ENCODE assay signal across 5 worm cellular contexts in genomic region chrII:10025059-10025458, ce11.
TF ChIP-seq lines count a peak whose summit lies in the region.

No protein-coding gene starts in this region.

TF ChIP-seq in whole organism, L1 larva, 84 proteins besides CTCF, POLR2A, EP300 and RAD21 (continues in another document):
- no peak for TF ChIP-seq sox-4 (tag; optimal IDR thresholded peaks at IDR 0.05; lab: Kevin White, UChicago)
- no peak for TF ChIP-seq C34B4.2 (tag; optimal IDR thresholded peaks at IDR 0.05; lab: Kevin White, UChicago)
- TF ChIP-seq fkh-4 (tag; optimal IDR thresholded peaks at IDR 0.05; lab: Kevin White, UChicago; ENCODE audit: borderline replicate concordance): no peak
- TF ChIP-seq ces-1 (GFP tag; optimal IDR thresholded peaks at IDR 0.05; lab: Kevin White, UChicago): no peak
- no peak for TF ChIP-seq pax-3 (tag; optimal IDR thresholded peaks at IDR 0.05; lab: Kevin White, UChicago)
- TF ChIP-seq egl-27 (tag; optimal IDR thresholded peaks at IDR 0.05; lab: Kevin White, UChicago): no peak
- no peak for TF ChIP-seq dpl-1 (GFP tag; optimal IDR thresholded peaks at IDR 0.05; lab: Kevin White, UChicago)
- no peak for TF ChIP-seq elt-3 (tag; optimal IDR thresholded peaks at IDR 0.05; lab: Kevin White, UChicago)
- TF ChIP-seq lsy-2 (tag; optimal IDR thresholded peaks at IDR 0.05; lab: Kevin White, UChicago): peak in 1 of 2 experiments; percentile 6
- no peak for TF ChIP-seq sup-37 (GFP tag; optimal IDR thresholded peaks at IDR 0.05; lab: Kevin White, UChicago)
- no peak for TF ChIP-seq swsn-7 (tag; optimal IDR thresholded peaks at IDR 0.05; lab: Kevin White, UChicago)
- no peak for TF ChIP-seq lin-15B (tag; optimal IDR thresholded peaks at IDR 0.05; lab: Kevin White, UChicago)
- no peak for TF ChIP-seq nhr-85 (tag; lab: Kevin White, UChicago)
- TF ChIP-seq fkh-10 (GFP tag; optimal IDR thresholded peaks at IDR 0.05; lab: Kevin White, UChicago): no peak
- no peak for TF ChIP-seq zip-4 (GFP tag; optimal IDR thresholded peaks at IDR 0.05; lab: Kevin White, UChicago)
- no peak for TF ChIP-seq hlh-4 (tag; optimal IDR thresholded peaks at IDR 0.05; lab: Kevin White, UChicago)
- no peak for TF ChIP-seq irx-1 (tag; optimal IDR thresholded peaks at IDR 0.05; lab: Kevin White, UChicago)
- no peak for TF ChIP-seq nhr-90 (tag; optimal IDR thresholded peaks at IDR 0.05; lab: Kevin White, UChicago; ENCODE audit: poor library complexity)
- peak; percentile 27 for TF ChIP-seq rnt-1 (tag; optimal IDR thresholded peaks at IDR 0.05; lab: Kevin White, UChicago)

TF ChIP-seq in whole organism, L2 larva, 48 proteins besides CTCF, POLR2A, EP300 and RAD21:
- TF ChIP-seq ama-1 (optimal IDR thresholded peaks at IDR 0.05; lab: Kevin White, UChicago) (no peak), snpc-4 (tag; optimal IDR thresholded peaks at IDR 0.05; lab: Kevin White, UChicago) (no peak), lsy-2 (tag; optimal IDR thresholded peaks at IDR 0.05; lab: Kevin White, UChicago) (no peak), ztf-11 (tag; optimal IDR thresholded peaks at IDR 0.05; lab: Kevin White, UChicago) (no peak), nhr-129 (tag; optimal IDR thresholded peaks at IDR 0.05; lab: Kevin White, UChicago) (peak; percentile 58), unc-62 (GFP tag; optimal IDR thresholded peaks at IDR 0.05; lab: Kevin White, UChicago) (no peak)

TF ChIP-seq in whole organism, L4 larva, 104 proteins besides CTCF, POLR2A, EP300 and RAD21:
- TF ChIP-seq nhr-11 (tag; optimal IDR thresholded peaks at IDR 0.05; lab: Kevin White, UChicago): peak; percentile 25
- TF ChIP-seq unc-62 (GFP tag; optimal IDR thresholded peaks at IDR 0.05 in 1 of 2; lab: Kevin White, UChicago): peak in 1 of 2 experiments; percentile 13
- no peak for TF ChIP-seq unc-62 (tag; optimal IDR thresholded peaks at IDR 0.05; lab: Kevin White, UChicago)
- no peak for TF ChIP-seq egl-27 (tag; optimal IDR thresholded peaks at IDR 0.05; lab: Kevin White, UChicago)
- peak; percentile 45 for TF ChIP-seq aha-1 (tag; lab: Kevin White, UChicago)

TF ChIP-seq in whole organism, late embryonic, 69 proteins besides CTCF, POLR2A, EP300 and RAD21:
- TF ChIP-seq tbx-2 (tag; optimal IDR thresholded peaks at IDR 0.05; lab: Kevin White, UChicago): no peak
- peak; percentile 35 for TF ChIP-seq rnt-1 (tag; optimal IDR thresholded peaks at IDR 0.05; lab: Kevin White, UChicago)
- no peak for TF ChIP-seq tbx-7 (tag; optimal IDR thresholded peaks at IDR 0.05; lab: Kevin White, UChicago)
- TF ChIP-seq unc-42 (tag; optimal IDR thresholded peaks at IDR 0.05; lab: Kevin White, UChicago): no peak
- TF ChIP-seq ref-2 (tag; optimal IDR thresholded peaks at IDR 0.05; lab: Kevin White, UChicago): no peak
- TF ChIP-seq syd-9 (tag; optimal IDR thresholded peaks at IDR 0.05; lab: Kevin White, UChicago): no peak
- TF ChIP-seq C38D4.7 (GFP tag; optimal IDR thresholded peaks at IDR 0.05; lab: Kevin White, UChicago): no peak
- peak; percentile 93 for TF ChIP-seq unc-55 (GFP tag; optimal IDR thresholded peaks at IDR 0.05; lab: Kevin White, UChicago)
- TF ChIP-seq nhr-232 (tag; optimal IDR thresholded peaks at IDR 0.05; lab: Kevin White, UChicago): no peak
- no peak for TF ChIP-seq fkh-6 (tag; optimal IDR thresholded peaks at IDR 0.05; lab: Kevin White, UChicago)

TF ChIP-seq in whole organism, mixed stage, embryonic, 35 proteins besides CTCF, POLR2A, EP300 and RAD21:
- TF ChIP-seq unc-120 (tag; optimal IDR thresholded peaks at IDR 0.05; lab: Kevin White, UChicago; ENCODE audit: poor library complexity, severe bottlenecking) (peak; percentile 64), unc-62 (GFP tag; optimal IDR thresholded peaks at IDR 0.05; lab: Kevin White, UChicago) (peak; percentile 91), ces-1 (GFP tag; optimal IDR thresholded peaks at IDR 0.05; lab: Kevin White, UChicago) (no peak), ztf-11 (tag; optimal IDR thresholded peaks at IDR 0.05; lab: Kevin White, UChicago) (no peak), nhr-2 (tag; optimal IDR thresholded peaks at IDR 0.05; lab: Kevin White, UChicago) (no peak), pha-4 (tag; optimal IDR thresholded peaks at IDR 0.05; lab: Kevin White, UChicago) (no peak), mab-5 (tag; optimal IDR thresholded peaks at IDR 0.05; lab: Kevin White, UChicago) (no peak), tbx-8 (GFP tag; optimal IDR thresholded peaks at IDR 0.05; lab: Kevin White, UChicago) (no peak), lin-32 (GFP tag; optimal IDR thresholded peaks at IDR 0.05; lab: Kevin White, UChicago) (no peak), nhr-12 (tag; optimal IDR thresholded peaks at IDR 0.05; lab: Kevin White, UChicago) (no peak), hlh-1 (tag; optimal IDR thresholded peaks at IDR 0.05; lab: Kevin White, UChicago) (peak; percentile 55), drap-1 (GFP tag; optimal IDR thresholded peaks at IDR 0.05; lab: Kevin White, UChicago) (no peak), bed-3 (GFP tag; optimal IDR thresholded peaks at IDR 0.05; lab: Kevin White, UChicago) (no peak), mep-1 (tag; optimal IDR thresholded peaks at IDR 0.05; lab: Kevin White, UChicago) (no peak), ceh-43 (GFP tag; optimal IDR thresholded peaks at IDR 0.05; lab: Kevin White, UChicago) (no peak)

Comparison
In these comparisons a context has a peak if more than half of its experiments do, and no peak if none do; other contexts are left out.
1. Of the 29 proteins assayed by ChIP-seq in both whole organism, L4 larva and whole organism, L1 larva: peak only in whole organism, L4 larva: aha-1 and nhr-11; only in whole organism, L1 larva: none; in both: none; in neither: 25; mixed calls (peak in some experiments, not most) for 2.